Fruit fly (Drosophila melanogaster) whole organism, adult: ENCODE results near the gene hth.

Experiments
- CG11617 ChIP-seq: fragments of 200-800 bp; sonication (Bioruptor generic); optimal IDR thresholded peaks from 2 replicates; lab custom pipeline; 2017; ENCODE audit warnings: mild to moderate bottlenecking, missing biosample characterization, missing genetic modification reagents, missing genetic modification characterization
- CG12768 ChIP-seq: fragments of 200-800 bp; sonication (Bioruptor generic); optimal IDR thresholded peaks from 2 replicates; lab custom pipeline; 2017; ENCODE audit warnings: missing biosample characterization, missing genetic modification characterization, mild to moderate bottlenecking, moderate library complexity, missing genetic modification reagents
- CG14711 ChIP-seq: fragments of 200-800 bp; sonication (Bioruptor generic); optimal IDR thresholded peaks from 2 replicates; lab custom pipeline; 2018; ENCODE audit warnings: missing biosample characterization, mild to moderate bottlenecking, missing genetic modification characterization, moderate library complexity
- CG1620 ChIP-seq: fragments of 200-800 bp; sonication (Bioruptor generic); optimal IDR thresholded peaks from 2 replicates; lab custom pipeline; 2016; ENCODE audit warnings: missing biosample characterization, missing genetic modification characterization
- CG33017 ChIP-seq: fragments of 200-800 bp; sonication (Bioruptor generic); optimal IDR thresholded peaks from 2 replicates; lab custom pipeline; 2018; ENCODE audit warnings: missing biosample characterization, mild to moderate bottlenecking, missing genetic modification characterization, moderate library complexity
- CG5204 ChIP-seq: fragments of 200-800 bp; sonication (Bioruptor generic); optimal IDR thresholded peaks from 2 replicates; lab custom pipeline; 2016; ENCODE audit warnings: missing biosample characterization, missing genetic modification characterization
- CG7045 ChIP-seq: fragments of 200-800 bp; sonication (Bioruptor generic); optimal IDR thresholded peaks from 2 replicates; lab custom pipeline; 2017; ENCODE audit warnings: missing biosample characterization, mild to moderate bottlenecking, missing genetic modification characterization
- CG7101 ChIP-seq: fragments of 200-800 bp; sonication (Bioruptor generic); optimal IDR thresholded peaks from 2 replicates; lab custom pipeline; 2018; ENCODE audit warnings: missing biosample characterization, mild to moderate bottlenecking, missing genetic modification characterization, moderate library complexity
- Clk ChIP-seq: fragments of 200-800 bp; sonication (Bioruptor generic); optimal IDR thresholded peaks from 2 replicates; lab custom pipeline; 2017; ENCODE audit warnings: missing biosample characterization, missing genetic modification characterization
- Crg-1 ChIP-seq: fragments of 200-800 bp; sonication (Bioruptor generic); optimal IDR thresholded peaks from 2 replicates; lab custom pipeline; 2016; ENCODE audit warnings: missing biosample characterization, missing genetic modification characterization
- Hr96 ChIP-seq: fragments of 200-800 bp; sonication (Bioruptor generic); optimal IDR thresholded peaks from 2 replicates; lab custom pipeline; 2016; ENCODE audit warnings: missing biosample characterization, missing genetic modification characterization
- Mnt ChIP-seq: fragments of 200-800 bp; sonication (Bioruptor generic); optimal IDR thresholded peaks from 2 replicates; lab custom pipeline; 2016; ENCODE audit warnings: missing biosample characterization, mild to moderate bottlenecking, missing genetic modification characterization
- bab1 ChIP-seq: fragments of 200-800 bp; sonication (Bioruptor generic); optimal IDR thresholded peaks from 3 replicates; lab custom pipeline; 2019; ENCODE audit warnings: missing biosample characterization, mild to moderate bottlenecking, missing genetic modification characterization, moderate library complexity
- cic ChIP-seq: fragments of 200-800 bp; sonication (Bioruptor generic); optimal IDR thresholded peaks from 2 replicates; lab custom pipeline; 2017; ENCODE audit warnings: missing biosample characterization, mild to moderate bottlenecking, missing genetic modification characterization, moderate library complexity
- cnc ChIP-seq, 2 experiments: fragments of >200 bp; optimal IDR thresholded peaks; 2 replicates each; lab custom pipeline; 2017
- kay ChIP-seq: fragments of 200-800 bp; sonication (Bioruptor generic); peaks from one replicate; lab custom pipeline; 2016; ENCODE audit warnings: missing biosample characterization, missing genetic modification characterization, borderline replicate concordance
- ovo ChIP-seq: fragments of 200-800 bp; sonication (Bioruptor generic); optimal IDR thresholded peaks from 2 replicates; lab custom pipeline; 2016; ENCODE audit warnings: missing biosample characterization, missing genetic modification characterization
- pad ChIP-seq: fragments of 200-800 bp; sonication (Bioruptor generic); optimal IDR thresholded peaks from 3 replicates; lab custom pipeline; 2017; ENCODE audit warnings: missing biosample characterization, missing genetic modification characterization, mild to moderate bottlenecking, moderate library complexity, missing genetic modification reagents
- tj ChIP-seq: fragments of 200-800 bp; sonication (Bioruptor generic); optimal IDR thresholded peaks from 3 replicates; lab custom pipeline; 2017; ENCODE audit warnings: missing biosample characterization, mild to moderate bottlenecking, missing genetic modification characterization, moderate library complexity
- toe ChIP-seq: fragments of 200-800 bp; sonication (Bioruptor generic); optimal IDR thresholded peaks from 2 replicates; lab custom pipeline; 2016; ENCODE audit warnings: missing biosample characterization, missing genetic modification characterization

hth gene

DNA sequence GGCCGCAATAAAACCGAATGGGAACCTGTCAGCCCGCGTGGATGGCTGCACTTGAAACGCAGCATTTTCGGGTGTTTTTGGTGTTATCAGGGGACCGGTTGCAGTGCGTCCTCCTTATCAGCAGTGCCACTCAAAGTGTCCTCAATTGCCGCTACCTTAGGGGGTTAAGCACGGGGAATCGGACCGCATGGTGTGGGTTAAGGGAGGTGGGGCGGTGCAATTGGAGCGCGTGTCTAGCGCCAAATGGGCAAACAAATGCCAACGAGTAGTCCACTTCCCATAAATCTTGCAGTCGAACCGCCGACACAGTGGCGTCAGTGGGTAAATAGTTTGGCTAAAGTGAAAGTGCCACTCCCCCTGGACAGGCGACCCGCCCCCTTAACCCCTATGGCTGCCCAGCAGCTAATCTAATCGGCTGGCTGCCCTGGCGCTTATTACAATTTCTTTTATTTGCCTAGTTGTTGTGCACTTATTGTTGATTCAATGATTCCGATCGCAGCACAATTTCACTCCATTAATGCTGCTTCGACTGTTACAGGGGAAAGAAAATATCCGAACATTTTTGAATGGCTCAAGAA lies 124.7 kb downstream of the hth start:
- no peak for TF ChIP-seq CG12768 (GFP tag; lab: Kevin White, UChicago)
- TF ChIP-seq Crg-1 (GFP tag; lab: Kevin White, UChicago), result no peak
- TF ChIP-seq toe (GFP tag; lab: Kevin White, UChicago), result no peak
- TF ChIP-seq CG1620 (GFP tag; lab: Kevin White, UChicago), result no peak
- TF ChIP-seq cnc (optimal IDR thresholded peaks at IDR 0.05; lab: Kevin White, UChicago), result no peak
- no peak for TF ChIP-seq CG7101
- no peak for TF ChIP-seq pad (GFP tag; lab: Kevin White, UChicago)
- no peak for TF ChIP-seq ovo (GFP tag; lab: Kevin White, UChicago)
- no peak for TF ChIP-seq CG14711 (tag; lab: Kevin White, UChicago)
- TF ChIP-seq CG7045 (GFP tag; lab: Kevin White, UChicago), result no peak
- no peak for TF ChIP-seq bab1 (GFP tag; lab: Kevin White, UChicago)
- TF ChIP-seq CG11617 (GFP tag; lab: Kevin White, UChicago), result no peak
- no peak for TF ChIP-seq kay (GFP tag; lab: Kevin White, UChicago)

DNA sequence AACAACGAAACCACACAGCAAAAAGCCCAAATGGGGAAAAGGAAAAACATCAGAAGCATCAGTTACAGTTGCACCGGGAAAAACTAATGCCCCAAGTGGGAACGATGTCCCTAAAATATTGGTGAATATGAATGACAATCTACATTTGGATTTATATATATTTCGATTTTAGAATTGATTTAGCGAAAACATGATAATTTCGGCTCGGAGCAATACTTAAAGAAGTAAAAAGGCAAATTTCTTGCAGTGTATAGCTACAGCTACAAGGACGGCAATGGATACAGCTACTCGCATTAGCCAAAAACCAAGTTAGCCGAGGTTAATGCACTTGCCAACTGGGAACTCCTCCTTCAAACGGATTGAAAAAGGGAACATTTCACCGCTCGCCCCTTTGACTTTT lies 127.1 kb downstream of the hth start:
- TF ChIP-seq Mnt (GFP tag; lab: Kevin White, UChicago), result no peak
- no peak for TF ChIP-seq CG7101

DNA sequence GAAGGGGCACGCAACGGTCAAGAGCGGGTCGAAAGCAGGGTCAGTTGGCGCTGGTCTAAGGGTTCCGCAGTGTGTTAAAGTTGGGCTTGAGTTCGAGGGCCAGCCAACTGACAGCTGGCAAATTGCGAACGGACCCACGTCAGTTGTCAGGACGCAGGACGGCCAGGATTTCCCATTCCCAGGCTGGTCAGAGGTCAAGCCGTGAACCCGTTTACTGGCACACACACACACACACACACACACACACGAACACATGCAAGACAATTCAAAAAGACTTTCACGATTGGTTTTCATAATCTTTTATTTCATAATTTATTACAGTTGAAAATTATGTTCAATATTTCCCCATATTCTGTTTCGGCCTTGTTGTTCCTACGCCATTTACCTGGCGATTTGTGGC lies 132.1 kb downstream of the hth start:
- TF ChIP-seq Hr96 (no peak), tj (GFP tag; lab: Kevin White, UChicago) (no peak), CG33017 (tag; lab: Kevin White, UChicago) (no peak), cic (GFP tag; lab: Kevin White, UChicago) (no peak), CG7045 (GFP tag; lab: Kevin White, UChicago) (no peak), CG14711 (tag; lab: Kevin White, UChicago) (no peak), CG12768 (GFP tag; lab: Kevin White, UChicago) (no peak), CG5204 (GFP tag; lab: Kevin White, UChicago) (no peak), Clk (no peak), cnc (optimal IDR thresholded peaks at IDR 0.05; lab: Kevin White, UChicago) (no peak), Crg-1 (GFP tag; lab: Kevin White, UChicago) (no peak), kay (GFP tag; lab: Kevin White, UChicago) (no peak), CG11617 (GFP tag; lab: Kevin White, UChicago) (no peak), ovo (GFP tag; lab: Kevin White, UChicago) (no peak), Mnt (GFP tag; lab: Kevin White, UChicago) (no peak)

DNA sequence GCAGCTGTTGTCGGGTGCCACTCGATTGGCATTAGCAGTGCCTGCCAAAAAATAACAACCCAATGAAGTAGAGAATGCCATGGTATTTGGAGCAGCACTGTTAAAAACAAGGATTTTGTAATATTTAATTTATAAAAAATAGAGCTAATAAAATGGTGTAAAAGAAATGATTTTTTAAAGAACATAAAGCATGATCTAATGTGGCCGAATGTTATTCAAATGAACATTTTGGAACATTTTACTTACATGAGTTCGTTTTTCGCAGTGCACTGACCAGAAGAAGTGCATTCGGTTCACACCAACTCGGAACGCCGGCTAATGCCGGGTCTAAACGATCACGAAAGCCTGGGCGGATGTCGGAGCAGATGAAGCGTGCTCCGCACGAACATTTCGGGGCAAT lies 132.6 kb downstream of the hth start:
- TF ChIP-seq CG33017 (tag; lab: Kevin White, UChicago) (no peak), cic (GFP tag; lab: Kevin White, UChicago) (no peak), tj (GFP tag; lab: Kevin White, UChicago) (no peak), CG1620 (GFP tag; lab: Kevin White, UChicago) (no peak), CG12768 (GFP tag; lab: Kevin White, UChicago) (no peak), toe (GFP tag; lab: Kevin White, UChicago) (no peak), CG11617 (GFP tag; lab: Kevin White, UChicago) (no peak), Crg-1 (GFP tag; lab: Kevin White, UChicago) (no peak), Mnt (GFP tag; lab: Kevin White, UChicago) (no peak), bab1 (GFP tag; lab: Kevin White, UChicago) (no peak), CG5204 (GFP tag; lab: Kevin White, UChicago) (no peak), Clk (no peak), CG14711 (tag; lab: Kevin White, UChicago) (no peak), cnc (optimal IDR thresholded peaks at IDR 0.05; lab: Kevin White, UChicago) (no peak), kay (GFP tag; lab: Kevin White, UChicago) (no peak), ovo (GFP tag; lab: Kevin White, UChicago) (no peak), CG7101 (no peak), CG7045 (GFP tag; lab: Kevin White, UChicago) (no peak), pad (GFP tag; lab: Kevin White, UChicago) (no peak), Hr96 (no peak)

DNA sequence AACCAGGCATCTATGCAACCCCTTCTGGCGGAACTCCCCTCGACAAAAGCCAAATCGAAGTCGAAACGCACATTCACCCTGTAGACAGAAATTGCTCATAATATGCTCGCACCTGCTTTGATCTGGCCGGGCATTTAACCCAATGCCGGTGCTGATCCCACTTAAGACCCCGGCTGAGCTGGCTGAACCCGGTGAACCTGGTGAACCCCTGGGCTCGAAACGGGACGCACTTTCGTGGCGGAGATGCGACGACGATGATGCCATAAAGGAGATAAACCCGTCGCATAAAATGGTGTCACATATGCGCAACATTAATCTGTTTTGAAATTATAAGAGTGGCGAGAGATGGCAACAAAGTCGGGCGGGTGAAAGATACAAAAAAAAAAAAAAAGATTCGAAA lies 133.8 kb downstream of the hth start:
- TF ChIP-seq Crg-1 (GFP tag; lab: Kevin White, UChicago) (no peak), Hr96 (no peak), CG14711 (tag; lab: Kevin White, UChicago) (no peak), pad (GFP tag; lab: Kevin White, UChicago) (no peak), CG7045 (GFP tag; lab: Kevin White, UChicago) (no peak), CG1620 (GFP tag; lab: Kevin White, UChicago) (no peak), kay (GFP tag; lab: Kevin White, UChicago) (no peak), CG33017 (tag; lab: Kevin White, UChicago) (no peak), toe (GFP tag; lab: Kevin White, UChicago) (no peak), cnc (optimal IDR thresholded peaks at IDR 0.05; lab: Kevin White, UChicago) (no peak), CG11617 (GFP tag; lab: Kevin White, UChicago) (no peak), Clk (no peak), CG12768 (GFP tag; lab: Kevin White, UChicago) (no peak), cic (GFP tag; lab: Kevin White, UChicago) (no peak)

DNA sequence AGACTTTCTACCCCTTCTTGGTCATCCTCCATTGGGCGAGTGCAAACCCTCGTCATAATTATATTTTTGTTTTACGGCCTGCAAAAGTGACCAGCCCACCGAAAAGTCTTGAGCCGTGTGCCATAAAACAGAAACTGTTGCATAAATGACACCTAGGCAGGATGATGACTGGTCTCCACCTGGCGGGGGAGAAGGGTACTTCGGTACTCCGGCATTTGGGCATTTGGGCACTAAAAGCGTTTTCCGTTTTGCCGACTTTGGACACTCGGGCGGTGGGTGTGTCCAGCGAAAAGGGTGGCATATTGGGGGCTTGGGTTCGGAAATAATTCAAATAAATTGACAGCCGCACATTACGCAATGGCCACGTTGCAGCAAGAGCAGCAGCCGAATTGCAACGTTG lies 138.2 kb downstream of the hth start:
- TF ChIP-seq CG11617 (GFP tag; lab: Kevin White, UChicago) (no peak), kay (GFP tag; lab: Kevin White, UChicago) (no peak), Hr96 (no peak), ovo (GFP tag; lab: Kevin White, UChicago) (no peak), bab1 (GFP tag; lab: Kevin White, UChicago) (no peak), CG1620 (GFP tag; lab: Kevin White, UChicago) (no peak), tj (GFP tag; lab: Kevin White, UChicago) (no peak), CG12768 (GFP tag; lab: Kevin White, UChicago) (no peak), Crg-1 (GFP tag; lab: Kevin White, UChicago) (no peak), CG7045 (GFP tag; lab: Kevin White, UChicago) (no peak), CG5204 (GFP tag; lab: Kevin White, UChicago) (no peak), CG14711 (tag; lab: Kevin White, UChicago) (no peak), pad (GFP tag; lab: Kevin White, UChicago) (no peak), Mnt (GFP tag; lab: Kevin White, UChicago) (no peak), toe (GFP tag; lab: Kevin White, UChicago) (no peak), cic (GFP tag; lab: Kevin White, UChicago) (no peak), Clk (no peak), CG33017 (tag; lab: Kevin White, UChicago) (no peak), CG7101 (no peak), cnc (optimal IDR thresholded peaks at IDR 0.05; lab: Kevin White, UChicago) (no peak)
